Fruit fly (Drosophila melanogaster) whole organism, embryonic: Measurements from ENCODE around the gene soti.

Experiments used
- Awh ChIP-seq: fragments of 200-800 bp; sonication (Bioruptor generic); IDR thresholded peaks from 2 replicates; pipeline ENCODE4, ENCODE4 v1.3.6; 2022; ENCODE audit warnings: missing biosample characterization, missing genetic modification characterization
- Bgb ChIP-seq: fragments of 200-800 bp; sonication (Bioruptor generic); IDR thresholded peaks from 2 replicates; pipeline ENCODE4 v1.3.6; 2022; ENCODE audit warnings: missing biosample characterization, missing genetic modification characterization; ENCODE audit not compliant: partially characterized antibody
- CG1024 ChIP-seq: fragments of 200-800 bp; sonication (Bioruptor generic); IDR thresholded peaks from 2 replicates; pipeline ENCODE4 v1.3.6; 2022; ENCODE audit warnings: missing biosample characterization, missing genetic modification characterization
- CG10274 ChIP-seq: fragments of 200-800 bp; sonication (Bioruptor generic); optimal IDR thresholded peaks from 3 replicates; lab custom pipeline; 2017; ENCODE audit warnings: missing biosample characterization, mild to moderate bottlenecking, missing genetic modification characterization
- CG11560 ChIP-seq: fragments of 200-800 bp; sonication (Bioruptor generic); IDR thresholded peaks from 3 replicates; pipeline ENCODE4 v1.3.6; 2022; ENCODE audit warnings: missing biosample characterization, missing genetic modification characterization
- CG12071 ChIP-seq: fragments of 200-800 bp; sonication (Bioruptor generic); optimal IDR thresholded peaks from 3 replicates; lab custom pipeline; 2018; ENCODE audit warnings: missing biosample characterization, mild to moderate bottlenecking, missing genetic modification characterization
- CG12155 ChIP-seq: fragments of 200-800 bp; sonication (Bioruptor generic); optimal IDR thresholded peaks from 3 replicates; lab custom pipeline; 2016; ENCODE audit warnings: missing biosample characterization, missing genetic modification characterization
- CG12219 ChIP-seq: fragments of 200-800 bp; sonication (Bioruptor generic); optimal IDR thresholded peaks from 3 replicates; lab custom pipeline; 2018; ENCODE audit warnings: missing biosample characterization, mild to moderate bottlenecking, missing genetic modification characterization
- CG13296 ChIP-seq: fragments of 200-800 bp; sonication (Bioruptor generic); optimal IDR thresholded peaks from 3 replicates; lab custom pipeline; 2018; ENCODE audit warnings: missing biosample characterization, mild to moderate bottlenecking, missing genetic modification characterization
- CG14441 ChIP-seq: fragments of 200-800 bp; sonication (Bioruptor generic); IDR thresholded peaks from 2 replicates; pipeline ENCODE4 v1.3.6; 2022; ENCODE audit warnings: missing biosample characterization, missing genetic modification characterization
- CG14710 ChIP-seq: fragments of 200-800 bp; sonication (Bioruptor generic); optimal IDR thresholded peaks from 3 replicates; lab custom pipeline; 2019; ENCODE audit warnings: missing biosample characterization, mild to moderate bottlenecking, missing genetic modification characterization, moderate library complexity
- CG14860 ChIP-seq: fragments of 200-800 bp; sonication (Bioruptor generic); IDR thresholded peaks from 3 replicates; pipeline ENCODE4 v1.3.6; 2022; ENCODE audit warnings: missing biosample characterization, missing genetic modification characterization; ENCODE audit not compliant: partially characterized antibody
- CG16813 ChIP-seq: fragments of 200-800 bp; sonication (Bioruptor generic); IDR thresholded peaks from 3 replicates; pipeline ENCODE4 v1.3.6; 2022; ENCODE audit warnings: missing biosample characterization, missing genetic modification characterization; ENCODE audit not compliant: partially characterized antibody
- CG16863 ChIP-seq: fragments of 200-800 bp; sonication (Bioruptor generic); optimal IDR thresholded peaks from 3 replicates; lab custom pipeline; 2016; ENCODE audit warnings: missing biosample characterization, missing genetic modification characterization
- CG17328 ChIP-seq: fragments of 200-800 bp; sonication (Bioruptor generic); IDR thresholded peaks from 2 replicates; pipeline ENCODE4 v1.3.6; 2022; ENCODE audit warnings: missing biosample characterization, missing genetic modification characterization
- CG2889 ChIP-seq: fragments of 200-800 bp; sonication (Bioruptor generic); IDR thresholded peaks from 3 replicates; pipeline ENCODE4 v1.3.6; 2022; ENCODE audit warnings: missing biosample characterization, missing genetic modification characterization
- CG32767 ChIP-seq: fragments of 200-800 bp; sonication (Bioruptor generic); IDR thresholded peaks from 2 replicates; pipeline ENCODE4 v1.3.6; 2022; ENCODE audit warnings: missing biosample characterization, missing genetic modification characterization
- CG3407 ChIP-seq: fragments of 200-800 bp; sonication (Bioruptor generic); optimal IDR thresholded peaks from 2 replicates; lab custom pipeline; 2018; ENCODE audit warnings: missing biosample characterization, mild to moderate bottlenecking, missing genetic modification characterization
- CG34224 ChIP-seq: fragments of 200-800 bp; sonication (Bioruptor generic); IDR thresholded peaks from 3 replicates; pipeline ENCODE4 v1.3.6; 2022; ENCODE audit warnings: missing biosample characterization, missing genetic modification characterization; ENCODE audit not compliant: partially characterized antibody
- CG43689 ChIP-seq: fragments of 200-800 bp; sonication (Bioruptor generic); IDR thresholded peaks from 2 replicates; pipeline ENCODE4 v1.3.6; 2022; ENCODE audit warnings: missing biosample characterization, missing genetic modification characterization
- CG5245 ChIP-seq: fragments of 200-800 bp; sonication (Bioruptor generic); optimal IDR thresholded peaks from 3 replicates; lab custom pipeline; 2016; ENCODE audit warnings: missing biosample characterization, missing genetic modification characterization
- CG6654 ChIP-seq: fragments of 200-800 bp; sonication (Bioruptor generic); optimal IDR thresholded peaks from 2 replicates; lab custom pipeline; 2017; ENCODE audit warnings: missing biosample characterization, mild to moderate bottlenecking, missing genetic modification characterization
- CG7271 ChIP-seq: fragments of 200-800 bp; sonication (Bioruptor generic); optimal IDR thresholded peaks from 2 replicates; lab custom pipeline; 2018; ENCODE audit warnings: missing biosample characterization, mild to moderate bottlenecking, missing genetic modification characterization, moderate library complexity
- CG9609 ChIP-seq: fragments of 200-800 bp; sonication (Bioruptor generic); optimal IDR thresholded peaks from 3 replicates; lab custom pipeline; 2016; ENCODE audit warnings: missing biosample characterization, missing genetic modification characterization
- CkIIα-i1 ChIP-seq: fragments of 200-800 bp; sonication (Bioruptor generic); IDR thresholded peaks from 2 replicates; pipeline ENCODE4 v1.3.6; 2022; ENCODE audit warnings: missing biosample characterization, missing genetic modification characterization
- Deaf1 ChIP-seq: fragments of 200-800 bp; optimal IDR thresholded peaks from 3 replicates; lab custom pipeline; 2019; ENCODE audit warnings: missing biosample characterization, mild to moderate bottlenecking, missing genetic modification characterization, moderate library complexity
- Dek ChIP-seq: fragments of 200-800 bp; sonication (Bioruptor generic); optimal IDR thresholded peaks from 3 replicates; lab custom pipeline; 2019; ENCODE audit warnings: missing biosample characterization, mild to moderate bottlenecking, missing genetic modification characterization, moderate library complexity
- Dll ChIP-seq: fragments of 200-800 bp; sonication (Bioruptor generic); IDR thresholded peaks from 4 replicates; pipeline ENCODE4 v1.3.6; 2022; ENCODE audit warnings: missing biosample characterization, missing genetic modification characterization; ENCODE audit not compliant: partially characterized antibody
- Doc2 ChIP-seq: fragments of 200-800 bp; sonication (Bioruptor generic); IDR thresholded peaks from 2 replicates; pipeline ENCODE4 v1.3.6; 2022; ENCODE audit warnings: missing biosample characterization, missing genetic modification characterization
- Fer2 ChIP-seq: fragments of 200-800 bp; sonication (Bioruptor generic); optimal IDR thresholded peaks from 2 replicates; lab custom pipeline; 2018; ENCODE audit warnings: missing biosample characterization, mild to moderate bottlenecking, missing genetic modification characterization, moderate library complexity
- GATAe ChIP-seq: fragments of 200-800 bp; sonication (Bioruptor generic); conservative IDR thresholded peaks from 2 replicates; pipeline ENCODE4 v1.3.6; 2022; ENCODE audit warnings: missing biosample characterization, missing genetic modification characterization
- Hmx ChIP-seq: fragments of 200-800 bp; sonication (Bioruptor generic); optimal IDR thresholded peaks from 2 replicates; lab custom pipeline; 2016; ENCODE audit warnings: missing biosample characterization, missing genetic modification characterization
- Hr39 ChIP-seq: fragments of >200 bp; optimal IDR thresholded peaks from 2 replicates; lab custom pipeline; 2017
- Myb ChIP-seq: fragments of 200-800 bp; sonication (Bioruptor generic); optimal IDR thresholded peaks from 2 replicates; lab custom pipeline; 2016; ENCODE audit warnings: missing biosample characterization, missing genetic modification characterization
- PHDP ChIP-seq: fragments of 200-800 bp; sonication (Bioruptor generic); optimal IDR thresholded peaks from 3 replicates; lab custom pipeline; 2018; ENCODE audit warnings: missing biosample characterization, mild to moderate bottlenecking, missing genetic modification characterization, moderate library complexity
- br ChIP-seq: fragments of >200 bp; optimal IDR thresholded peaks from 2 replicates; lab custom pipeline; 2017
- corto ChIP-seq: fragments of 200-800 bp; sonication (Bioruptor generic); optimal IDR thresholded peaks from 2 replicates; lab custom pipeline; 2016; ENCODE audit warnings: missing biosample characterization, mild to moderate bottlenecking, missing genetic modification characterization, moderate library complexity
- ems ChIP-seq: fragments of 200-800 bp; sonication (Bioruptor generic); optimal IDR thresholded peaks from 3 replicates; lab custom pipeline; 2016; ENCODE audit warnings: missing biosample characterization, missing genetic modification characterization
- fd3F ChIP-seq: fragments of 200-800 bp; sonication (Bioruptor generic); optimal IDR thresholded peaks from 2 replicates; lab custom pipeline; 2018; ENCODE audit warnings: missing biosample characterization, mild to moderate bottlenecking, missing genetic modification characterization, moderate library complexity
- gfzf ChIP-seq: fragments of 200-800 bp; sonication (Bioruptor generic); optimal IDR thresholded peaks from 2 replicates; lab custom pipeline; 2016; ENCODE audit warnings: missing biosample characterization, mild to moderate bottlenecking, missing genetic modification characterization, moderate library complexity
- jing ChIP-seq: fragments of 200-800 bp; sonication (Bioruptor generic); optimal IDR thresholded peaks from 2 replicates; lab custom pipeline; 2018; ENCODE audit warnings: missing biosample characterization, mild to moderate bottlenecking, missing genetic modification characterization
- kni ChIP-seq: fragments of 200-800 bp; sonication (Bioruptor generic); optimal IDR thresholded peaks from 3 replicates; lab custom pipeline; 2017; ENCODE audit warnings: mild to moderate bottlenecking, missing biosample characterization, missing genetic modification reagents, missing genetic modification characterization
- knrl ChIP-seq: fragments of 200-800 bp; sonication (Bioruptor generic); IDR thresholded peaks from 3 replicates; pipeline ENCODE4 v1.3.6; 2022; ENCODE audit warnings: missing biosample characterization, missing genetic modification characterization; ENCODE audit not compliant: partially characterized antibody
- lola ChIP-seq, 3 experiments: fragments of >200 bp in 2 of 3; fragments of 200-800 bp in 1 of 3; sonication (Bioruptor generic) in 1 of 3; optimal IDR thresholded peaks; 2 replicates each; lab custom pipeline; 2017 to 2019; ENCODE audit warnings: missing biosample characterization in 3 of 3, missing genetic modification characterization in 3 of 3, mild to moderate bottlenecking in 1 of 3, moderate library complexity in 1 of 3
- nerfin-2 ChIP-seq: fragments of 200-800 bp; sonication (Bioruptor generic); IDR thresholded peaks from 2 replicates; pipeline ENCODE4 v1.3.6; 2022; ENCODE audit warnings: missing biosample characterization, missing genetic modification characterization; ENCODE audit not compliant: partially characterized antibody
- pfk ChIP-seq: fragments of 200-800 bp; sonication (Bioruptor generic); optimal IDR thresholded peaks from 2 replicates; lab custom pipeline; 2018; ENCODE audit warnings: missing biosample characterization, mild to moderate bottlenecking, missing genetic modification characterization, moderate library complexity
- sc ChIP-seq, 3 experiments: fragments of >200 bp in 2 of 3; fragments of 200-800 bp in 1 of 3; sonication (Bioruptor generic) in 1 of 3; optimal IDR thresholded peaks; 2 replicates in 2 of 3; 3 replicates in 1 of 3; lab custom pipeline; 2017; ENCODE audit warnings: mild to moderate bottlenecking in 1 of 3, missing biosample characterization in 1 of 3, missing genetic modification characterization in 1 of 3, missing genetic modification reagents in 1 of 3
- stc ChIP-seq: fragments of 200-800 bp; sonication (Bioruptor generic); IDR thresholded peaks from 2 replicates; pipeline ENCODE4 v1.3.6; 2022; ENCODE audit warnings: missing biosample characterization, missing genetic modification characterization

The soti gene

dm6 chr3R:14370199-14370933, 11.1 kb downstream of the soti start (continued):
- 0 out of 3 replicates have a peak, but pooled peaks have one; percentile 6 for TF ChIP-seq CG34224
- TF ChIP-seq Awh (GFP tag; lab: Robert Waterston, UW), result peak; percentile 49; the same call in 1 of the 2 replicates
- no peak for TF ChIP-seq Fer2 (tag; lab: Kevin White, UChicago)
- no peak for TF ChIP-seq sc (optimal IDR thresholded peaks at IDR 0.05; lab: Kevin White, UChicago)
- no peak for TF ChIP-seq sc (GFP tag; optimal IDR thresholded peaks at IDR 0.05; lab: Kevin White, UChicago)
- peak; percentile 61 for TF ChIP-seq Myb (GFP tag; lab: Kevin White, UChicago)
- peak; percentile 63 for TF ChIP-seq fd3F
- no peak for TF ChIP-seq Doc2
- no peak for TF ChIP-seq Dll (GFP tag; lab: Robert Waterston, UW)
- peak; percentile 78 for TF ChIP-seq corto (GFP tag; lab: Kevin White, UChicago)
- no peak for TF ChIP-seq CG7271 (tag; lab: Kevin White, UChicago)
- TF ChIP-seq lola (GFP tag; optimal IDR thresholded peaks at IDR 0.05; lab: Kevin White, UChicago), result peak in 1 of 3 experiments; percentile 41
- TF ChIP-seq Dek, result peak; percentile 66
- peak; percentile 75; the same call in 2 of the 3 replicates for TF ChIP-seq CG2889 (GFP tag; lab: Robert Waterston, UW)
- no peak for TF ChIP-seq br
- peak; percentile 75 for TF ChIP-seq CG32767 (GFP tag; lab: Robert Waterston, UW)
- peak; percentile 70 for TF ChIP-seq CG12071 (GFP tag; lab: Kevin White, UChicago)
- TF ChIP-seq CG13296, result peak; percentile 44
- TF ChIP-seq CG17328 (GFP tag; lab: Robert Waterston, UW), result peak; percentile 90
- peak; percentile 59 for TF ChIP-seq jing (GFP tag; lab: Kevin White, UChicago)
- TF ChIP-seq Deaf1 (tag; lab: Kevin White, UChicago), result no peak
- TF ChIP-seq GATAe (GFP tag; lab: Robert Waterston, UW), result no peak
- no peak for TF ChIP-seq gfzf (GFP tag; lab: Kevin White, UChicago)
- peak; percentile 85 for TF ChIP-seq stc (GFP tag; lab: Robert Waterston, UW)
- TF ChIP-seq CG3407 (GFP tag; lab: Kevin White, UChicago), result peak; percentile 68
- TF ChIP-seq CG12219, result peak; percentile 78
- TF ChIP-seq CG11560, result peak; percentile 43; the same call in 1 of the 3 replicates
- peak; percentile 21; the same call in 1 of the 2 replicates for TF ChIP-seq CG1024 (GFP tag; lab: Robert Waterston, UW)
- peak; percentile 81 for TF ChIP-seq ems (GFP tag; lab: Kevin White, UChicago)
- TF ChIP-seq CG14441 (GFP tag; lab: Robert Waterston, UW), result peak; percentile 86
- TF ChIP-seq Hmx, result peak; percentile 28
- no peak for TF ChIP-seq Hr39
- TF ChIP-seq nerfin-2 (GFP tag; lab: Robert Waterston, UW), result no peak
- TF ChIP-seq CkIIα-i1 (GFP tag; lab: Robert Waterston, UW), result 0 out of 2 replicates have a peak, but pooled peaks have one; percentile 20
- peak; percentile 82 for TF ChIP-seq PHDP (tag; lab: Kevin White, UChicago)
- peak; percentile 49 for TF ChIP-seq kni (GFP tag; lab: Kevin White, UChicago)
- TF ChIP-seq CG43689 (GFP tag; lab: Robert Waterston, UW), result peak; percentile 69
- TF ChIP-seq CG12155 (GFP tag; lab: Kevin White, UChicago), result peak; percentile 70
- TF ChIP-seq CG14860, result no peak
- no peak for TF ChIP-seq CG16813
- peak; percentile 79 for TF ChIP-seq CG16863 (GFP tag; lab: Kevin White, UChicago)
- TF ChIP-seq CG14710, result peak; percentile 35
- TF ChIP-seq CG9609, result peak; percentile 68
- peak; percentile 72 for TF ChIP-seq CG5245 (GFP tag; lab: Kevin White, UChicago)
- no peak for TF ChIP-seq pfk (GFP tag; lab: Kevin White, UChicago)
- no peak for TF ChIP-seq Bgb
- TF ChIP-seq knrl, result no peak
- no peak for TF ChIP-seq CG10274 (GFP tag; lab: Kevin White, UChicago)
- TF ChIP-seq CG6654 (GFP tag; lab: Kevin White, UChicago), result no peak
